Worm (Caenorhabditis elegans): ENCODE measurements around the gene F52E1.3.

F52E1.3 gene

DNA sequence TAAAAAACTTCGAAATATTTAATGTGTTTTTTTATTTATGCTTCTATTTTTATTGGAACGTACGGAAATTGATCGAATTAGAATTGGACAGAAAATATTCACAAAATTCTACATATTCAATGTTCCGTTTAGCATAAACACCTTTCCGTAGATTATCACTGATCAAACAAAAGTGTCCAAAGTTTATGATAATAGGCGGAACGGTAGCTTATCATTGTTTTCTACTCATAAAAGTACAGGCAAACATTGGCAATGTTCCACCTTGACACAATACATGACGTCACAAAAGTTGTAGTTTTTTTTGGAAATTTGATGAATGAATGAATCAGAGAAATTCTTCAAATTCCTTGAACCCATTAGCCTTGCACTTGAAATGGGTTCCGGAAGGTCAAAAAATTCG lies 9.3 kb downstream of the F52E1.3 start:
- TF ChIP-seq fkh-10 (GFP tag; optimal IDR thresholded peaks at IDR 0.05) (no peak), tbx-2 (tag; optimal IDR thresholded peaks at IDR 0.05) (no peak), ceh-2 (tag; optimal IDR thresholded peaks at IDR 0.05) (no peak), lin-11 (tag; optimal IDR thresholded peaks at IDR 0.05) (no peak), elt-2 (tag; optimal IDR thresholded peaks at IDR 0.05) (peak; percentile 7), dmd-4 (tag; optimal IDR thresholded peaks at IDR 0.05; ENCODE audit: borderline replicate concordance) (no peak), fkh-6 (tag; optimal IDR thresholded peaks at IDR 0.05) (no peak), ceh-45 (GFP tag; IDR thresholded peaks at IDR 0.05) (no peak)

- TF ChIP-seq C38D4.7 (GFP tag; optimal IDR thresholded peaks at IDR 0.05) (no peak), ceh-30 (tag; optimal IDR thresholded peaks at IDR 0.05) (no peak), ceh-14 (tag; optimal IDR thresholded peaks at IDR 0.05) (no peak), T23F11.4 (GFP tag; optimal IDR thresholded peaks at IDR 0.05) (no peak), syd-9 (tag; optimal IDR thresholded peaks at IDR 0.05) (no peak), dmd-4 (tag; optimal IDR thresholded peaks at IDR 0.05; ENCODE audit: borderline replicate concordance) (no peak), unc-3 (GFP tag; conservative IDR thresholded peaks at IDR 0.05) (no peak), unc-3 (tag; optimal IDR thresholded peaks at IDR 0.05) (no peak), ceh-45 (GFP tag; IDR thresholded peaks at IDR 0.05) (no peak), nfya-1 (tag; optimal IDR thresholded peaks at IDR 0.05) (no peak), pha-2 (tag; optimal IDR thresholded peaks at IDR 0.05) (no peak), tbx-2 (tag; optimal IDR thresholded peaks at IDR 0.05) (no peak), fkh-10 (GFP tag; optimal IDR thresholded peaks at IDR 0.05) (no peak), ceh-2 (tag; optimal IDR thresholded peaks at IDR 0.05) (no peak), nhr-232 (tag; optimal IDR thresholded peaks at IDR 0.05) (no peak), madf-2 (tag; optimal IDR thresholded peaks at IDR 0.05) (no peak), ref-2 (tag; optimal IDR thresholded peaks at IDR 0.05) (no peak)
Measured at ce11 chrV:8404339-8404738, 9.7 kb downstream of the F52E1.3 start.

DNA sequence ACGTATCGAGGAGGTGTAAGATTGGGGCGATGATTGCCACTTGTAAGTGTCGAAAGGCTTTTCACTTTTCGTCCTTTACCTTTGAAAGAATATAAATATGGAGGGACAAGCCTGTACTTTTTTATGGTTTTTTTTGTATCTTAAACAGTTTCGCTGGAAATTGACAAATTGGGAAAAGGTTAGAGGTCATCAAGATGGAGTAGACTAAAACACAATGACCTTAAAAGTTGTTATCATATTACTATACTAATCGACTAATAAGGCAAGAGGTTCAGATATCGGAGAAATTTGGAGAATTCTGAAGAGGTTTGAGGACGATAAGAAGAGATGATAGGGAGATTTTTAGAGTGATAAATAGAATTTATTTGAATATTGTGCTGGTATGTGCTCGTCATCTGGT lies 11.6 kb downstream of the F52E1.3 start:
- TF ChIP-seq elt-2 (tag; optimal IDR thresholded peaks at IDR 0.05) (peak; percentile 56), lim-6 (tag; optimal IDR thresholded peaks at IDR 0.05) (no peak)

- TF ChIP-seq pax-1 (tag; optimal IDR thresholded peaks at IDR 0.05) (no peak), ets-4 (tag; optimal IDR thresholded peaks at IDR 0.05) (no peak), C08G9.2 (tag; optimal IDR thresholded peaks at IDR 0.05) (no peak), ceh-45 (GFP tag; IDR thresholded peaks at IDR 0.05) (no peak), nhr-11 (tag; optimal IDR thresholded peaks at IDR 0.05) (no peak), elt-4 (tag; optimal IDR thresholded peaks at IDR 0.05) (no peak), pha-2 (tag; optimal IDR thresholded peaks at IDR 0.05) (no peak), ama-1 (optimal IDR thresholded peaks at IDR 0.05) (no peak), unc-86 (tag; optimal IDR thresholded peaks at IDR 0.05) (no peak), ttx-3 (tag; optimal IDR thresholded peaks at IDR 0.05) (no peak), lim-6 (tag; optimal IDR thresholded peaks at IDR 0.05) (no peak), C38D4.7 (GFP tag; optimal IDR thresholded peaks at IDR 0.05) (no peak), hlh-15 (tag; optimal IDR thresholded peaks at IDR 0.05) (no peak), ceh-31 (tag; optimal IDR thresholded peaks at IDR 0.05) (no peak), ref-2 (tag; optimal IDR thresholded peaks at IDR 0.05) (no peak), syd-9 (tag; optimal IDR thresholded peaks at IDR 0.05) (no peak)
Measured at ce11 chrV:8406911-8407310, 12.3 kb downstream of the F52E1.3 start.

DNA sequence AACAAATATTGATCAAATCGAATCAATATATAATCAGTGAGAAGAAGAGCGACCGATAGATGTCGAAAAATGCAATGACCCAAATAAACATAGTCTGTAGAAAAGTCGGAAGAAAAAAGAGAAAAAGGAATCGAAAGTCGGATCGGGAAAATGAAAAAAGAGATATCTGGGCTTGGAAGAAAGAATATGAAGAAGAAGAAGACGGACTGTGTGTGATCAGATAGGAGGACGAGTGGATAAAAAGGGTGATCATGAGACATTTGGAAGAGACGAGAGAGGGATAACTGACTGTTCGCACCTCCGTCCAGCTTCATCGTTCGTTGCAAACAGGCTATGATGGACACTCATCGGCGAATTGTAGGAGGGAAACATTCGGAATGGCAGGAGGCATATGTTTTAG lies 15.0 kb downstream of the F52E1.3 start:
- no peak for TF ChIP-seq fkh-6 (tag; optimal IDR thresholded peaks at IDR 0.05)
- no peak for TF ChIP-seq hlh-8 (tag; optimal IDR thresholded peaks at IDR 0.05)
- no peak for TF ChIP-seq ceh-34 (tag; optimal IDR thresholded peaks at IDR 0.05)
- no peak for TF ChIP-seq hlh-13 (GFP tag; optimal IDR thresholded peaks at IDR 0.05)
- TF ChIP-seq odd-2 (tag; optimal IDR thresholded peaks at IDR 0.05) = no peak
- no peak for TF ChIP-seq pha-2 (tag; optimal IDR thresholded peaks at IDR 0.05)
